Worm (Caenorhabditis elegans) whole organism, young adult: ENCODE measurements around the gene F49H12.3.
A peak's percentile ranks its signal among the peaks of the same experiment; 100 is the strongest.
"Not testable (repeated sequence)": the region's sequence is repeated elsewhere in the genome, so short reads cannot be mapped to it uniquely, and the experiment has no call there.

Source experiments
- C17E4.6 ChIP-seq: fragments of 200-800 bp; sonication (Bioruptor generic); IDR thresholded peaks from 2 replicates; pipeline ENCODE4 v1.3.6; 2022; ENCODE audit warnings: missing genetic modification reagents, missing genetic modification characterization, missing compliant biosample characterization
- D2030.7 ChIP-seq: fragments of 200-800 bp; sonication (Bioruptor generic); IDR thresholded peaks from 2 replicates; pipeline ENCODE4 v1.3.6; 2022; ENCODE audit warnings: missing genetic modification reagents, missing genetic modification characterization, missing compliant biosample characterization
- F33H1.4 ChIP-seq: fragments of 200-800 bp; sonication (Bioruptor generic); IDR thresholded peaks from 2 replicates; pipeline ENCODE4 v1.3.6; 2022; ENCODE audit warnings: missing genetic modification reagents, missing genetic modification characterization, missing compliant biosample characterization
- F37B4.10 ChIP-seq: fragments of 200-800 bp; sonication (Bioruptor generic); IDR thresholded peaks from 2 replicates; pipeline ENCODE4 v1.3.6; 2022; ENCODE audit warnings: missing genetic modification characterization, missing compliant biosample characterization
- K11D2.4 ChIP-seq: fragments of 200-800 bp; sonication (Bioruptor generic); IDR thresholded peaks from 2 replicates; pipeline ENCODE4 v1.3.6; 2022; ENCODE audit warnings: missing genetic modification reagents, missing genetic modification characterization, missing compliant biosample characterization
- Y53F4B.3 ChIP-seq: fragments of 200-800 bp; sonication (Bioruptor generic); IDR thresholded peaks from 2 replicates; pipeline ENCODE4 v1.3.6; 2022; ENCODE audit warnings: missing genetic modification reagents, missing genetic modification characterization, missing compliant biosample characterization
- Y53G8AR.9 ChIP-seq: fragments of 200-800 bp; sonication (Bioruptor generic); conservative IDR thresholded peaks from 2 replicates; pipeline ENCODE4 v1.3.6; 2022; ENCODE audit warnings: missing genetic modification reagents, missing genetic modification characterization, missing compliant biosample characterization
- Y56A3A.18 ChIP-seq: fragments of 200-800 bp; sonication (Bioruptor generic); IDR thresholded peaks from 2 replicates; pipeline ENCODE4 v1.3.6; 2022; ENCODE audit warnings: missing genetic modification reagents, missing genetic modification characterization, missing compliant biosample characterization
- Y67H2A.10 ChIP-seq: fragments of 200-800 bp; sonication (Bioruptor generic); conservative IDR thresholded peaks from 2 replicates; pipeline ENCODE4 v1.3.6; 2022; ENCODE audit warnings: missing genetic modification reagents, missing genetic modification characterization, missing compliant biosample characterization
- Y79H2A.3 ChIP-seq: fragments of 200-800 bp; sonication (Bioruptor generic); conservative IDR thresholded peaks from 2 replicates; pipeline ENCODE4 v1.3.6; 2022; ENCODE audit warnings: missing genetic modification reagents, missing genetic modification characterization, missing compliant biosample characterization
- aptf-2 ChIP-seq: fragments of 200-800 bp; sonication (Bioruptor generic); conservative IDR thresholded peaks from 2 replicates; pipeline ENCODE4 v1.3.6; 2022; ENCODE audit warnings: missing genetic modification reagents, missing genetic modification characterization, missing compliant biosample characterization
- aptf-3 ChIP-seq: fragments of 200-800 bp; sonication (Bioruptor generic); IDR thresholded peaks from 2 replicates; pipeline ENCODE4 v1.3.6; 2022; ENCODE audit warnings: missing genetic modification characterization, missing compliant biosample characterization
- attf-3 ChIP-seq: fragments of 200-800 bp; sonication (Bioruptor generic); conservative IDR thresholded peaks from 2 replicates; pipeline ENCODE4 v1.3.6; 2022; ENCODE audit warnings: missing genetic modification reagents, missing genetic modification characterization, missing compliant biosample characterization
- attf-6 ChIP-seq: fragments of 200-800 bp; sonication (Bioruptor generic); IDR thresholded peaks from 2 replicates; pipeline ENCODE4 v1.3.6; 2022; ENCODE audit warnings: missing genetic modification reagents, missing genetic modification characterization, missing compliant biosample characterization
- bed-1 ChIP-seq: fragments of 200-800 bp; sonication (Bioruptor generic); IDR thresholded peaks from 2 replicates; pipeline ENCODE4 v1.3.6; 2022; ENCODE audit warnings: missing genetic modification reagents, missing genetic modification characterization, missing compliant biosample characterization
- bed-2 ChIP-seq: fragments of 200-800 bp; sonication (Bioruptor generic); IDR thresholded peaks from 2 replicates; pipeline ENCODE4 v1.3.6; 2022; ENCODE audit warnings: missing genetic modification reagents, missing genetic modification characterization, missing compliant biosample characterization
- cebp-1 ChIP-seq, 2 experiments: fragments of 200-800 bp in 1 of 2; sonication (Bioruptor generic) in 1 of 2; sonication (generic microtip) in 1 of 2; IDR thresholded peaks in 1 of 2; optimal IDR thresholded peaks in 1 of 2; 2 replicates each; pipeline versions ENCODE4 v1.3.6 to Lab custom; 2017 to 2022; ENCODE audit warnings: missing compliant biosample characterization in 2 of 2, missing genetic modification characterization in 2 of 2, mild to moderate bottlenecking in 1 of 2, missing genetic modification reagents in 1 of 2, moderate library complexity in 1 of 2
- cebp-2 ChIP-seq: fragments of 200-800 bp; sonication (Bioruptor generic); IDR thresholded peaks from 2 replicates; pipeline ENCODE4 v1.3.6; 2022; ENCODE audit warnings: missing genetic modification characterization, missing compliant biosample characterization
- ceh-100 ChIP-seq: fragments of 200-800 bp; sonication (Bioruptor generic); IDR thresholded peaks from 2 replicates; pipeline ENCODE4 v1.3.6; 2022; ENCODE audit warnings: missing genetic modification reagents, missing genetic modification characterization, missing compliant biosample characterization
- ceh-40 ChIP-seq: fragments of 200-800 bp; sonication (Bioruptor generic); IDR thresholded peaks from 2 replicates; pipeline ENCODE4 v1.3.6; 2022; ENCODE audit warnings: missing genetic modification characterization, missing compliant biosample characterization
- ceh-91 ChIP-seq: fragments of 200-800 bp; sonication (Bioruptor generic); IDR thresholded peaks from 2 replicates; pipeline ENCODE4 v1.3.6; 2022; ENCODE audit warnings: missing genetic modification reagents, missing genetic modification characterization, missing compliant biosample characterization
- dox-1 ChIP-seq: fragments of 200-800 bp; sonication (Bioruptor generic); IDR thresholded peaks from 2 replicates; pipeline ENCODE4 v1.3.6; 2022; ENCODE audit warnings: missing genetic modification reagents, missing genetic modification characterization, missing compliant biosample characterization
- egl-18 ChIP-seq: fragments of 200-800 bp; sonication (Bioruptor generic); IDR thresholded peaks from 2 replicates; pipeline ENCODE4 v1.3.6; 2022; ENCODE audit warnings: missing genetic modification reagents, missing genetic modification characterization, missing compliant biosample characterization
- egrh-3 ChIP-seq: fragments of 200-800 bp; sonication (Bioruptor generic); IDR thresholded peaks from 2 replicates; pipeline ENCODE4 v1.3.6; 2022; ENCODE audit warnings: missing genetic modification reagents, missing genetic modification characterization, missing compliant biosample characterization
- ekl-4 ChIP-seq: fragments of 200-800 bp; sonication (Bioruptor generic); IDR thresholded peaks from 2 replicates; pipeline ENCODE4 v1.3.6; 2022; ENCODE audit warnings: missing genetic modification reagents, missing genetic modification characterization, missing compliant biosample characterization
- hmg-20 ChIP-seq: fragments of 200-800 bp; sonication (Bioruptor generic); IDR thresholded peaks from 2 replicates; pipeline ENCODE4 v1.3.6; 2022; ENCODE audit warnings: missing genetic modification reagents, missing genetic modification characterization, missing compliant biosample characterization
- hsf-1 ChIP-seq: fragments of 200-800 bp; sonication (Bioruptor generic); IDR thresholded peaks from 2 replicates; pipeline ENCODE4 v1.3.6; 2022; ENCODE audit warnings: missing genetic modification reagents, missing genetic modification characterization, missing compliant biosample characterization
- let-526 ChIP-seq: fragments of 200-800 bp; sonication (Bioruptor generic); IDR thresholded peaks from 2 replicates; pipeline ENCODE4 v1.3.6; 2022; ENCODE audit warnings: missing genetic modification reagents, missing genetic modification characterization, missing compliant biosample characterization
- lin-26 ChIP-seq: fragments of 200-800 bp; sonication (Bioruptor generic); IDR thresholded peaks from 2 replicates; pipeline ENCODE4 v1.3.6; 2022; ENCODE audit warnings: missing genetic modification reagents, missing genetic modification characterization, missing compliant biosample characterization
- madf-3 ChIP-seq: fragments of 200-800 bp; sonication (Bioruptor generic); IDR thresholded peaks from 2 replicates; pipeline ENCODE4 v1.3.6; 2022; ENCODE audit warnings: missing genetic modification reagents, missing genetic modification characterization, missing compliant biosample characterization
- madf-6 ChIP-seq: fragments of 200-800 bp; sonication (Bioruptor generic); IDR thresholded peaks from 2 replicates; pipeline ENCODE4 v1.3.6; 2022; ENCODE audit warnings: missing genetic modification reagents, missing genetic modification characterization, missing compliant biosample characterization
- madf-8 ChIP-seq: fragments of 200-800 bp; sonication (Bioruptor generic); conservative IDR thresholded peaks from 2 replicates; pipeline ENCODE4 v1.3.6; 2022; ENCODE audit warnings: missing genetic modification reagents, missing genetic modification characterization, missing compliant biosample characterization
- mcd-1 ChIP-seq: fragments of 200-800 bp; sonication (Bioruptor generic); IDR thresholded peaks from 2 replicates; pipeline ENCODE4 v1.3.6; 2022; ENCODE audit warnings: missing genetic modification reagents, missing genetic modification characterization, missing compliant biosample characterization
- mel-28 ChIP-seq: sonication (generic microtip); optimal IDR thresholded peaks from 2 replicates; lab custom pipeline; 2016; ENCODE audit warnings: borderline replicate concordance, mild to moderate bottlenecking, missing genetic modification characterization, missing compliant biosample characterization
- nfya-2 ChIP-seq: fragments of 200-800 bp; sonication (Bioruptor generic); IDR thresholded peaks from 2 replicates; pipeline ENCODE4 v1.3.6; 2022; ENCODE audit warnings: missing genetic modification reagents, missing genetic modification characterization, missing compliant biosample characterization
- nfyb-1 ChIP-seq: fragments of 200-800 bp; sonication (Bioruptor generic); IDR thresholded peaks from 2 replicates; pipeline ENCODE4 v1.3.6; 2022; ENCODE audit warnings: missing genetic modification reagents, missing genetic modification characterization, missing compliant biosample characterization
- nhr-120 ChIP-seq: fragments of 200-800 bp; sonication (Bioruptor generic); IDR thresholded peaks from 2 replicates; pipeline ENCODE4 v1.3.6; 2022; ENCODE audit warnings: missing genetic modification characterization, missing compliant biosample characterization
- ztf-25 ChIP-seq: fragments of 200-800 bp; sonication (Bioruptor generic); IDR thresholded peaks from 2 replicates; pipeline ENCODE4 v1.3.6; 2022; ENCODE audit warnings: missing genetic modification reagents, missing genetic modification characterization, missing compliant biosample characterization
- ztf-28 ChIP-seq: fragments of 200-800 bp; sonication (Bioruptor generic); IDR thresholded peaks from 2 replicates; pipeline ENCODE4 v1.3.6; 2022; ENCODE audit warnings: missing genetic modification reagents, missing genetic modification characterization, missing compliant biosample characterization
- ztf-6 ChIP-seq: fragments of 200-800 bp; sonication (Bioruptor generic); IDR thresholded peaks from 2 replicates; pipeline ENCODE4 v1.3.6; 2022; ENCODE audit warnings: missing genetic modification reagents, missing genetic modification characterization, missing compliant biosample characterization

Gene F49H12.3

DNA sequence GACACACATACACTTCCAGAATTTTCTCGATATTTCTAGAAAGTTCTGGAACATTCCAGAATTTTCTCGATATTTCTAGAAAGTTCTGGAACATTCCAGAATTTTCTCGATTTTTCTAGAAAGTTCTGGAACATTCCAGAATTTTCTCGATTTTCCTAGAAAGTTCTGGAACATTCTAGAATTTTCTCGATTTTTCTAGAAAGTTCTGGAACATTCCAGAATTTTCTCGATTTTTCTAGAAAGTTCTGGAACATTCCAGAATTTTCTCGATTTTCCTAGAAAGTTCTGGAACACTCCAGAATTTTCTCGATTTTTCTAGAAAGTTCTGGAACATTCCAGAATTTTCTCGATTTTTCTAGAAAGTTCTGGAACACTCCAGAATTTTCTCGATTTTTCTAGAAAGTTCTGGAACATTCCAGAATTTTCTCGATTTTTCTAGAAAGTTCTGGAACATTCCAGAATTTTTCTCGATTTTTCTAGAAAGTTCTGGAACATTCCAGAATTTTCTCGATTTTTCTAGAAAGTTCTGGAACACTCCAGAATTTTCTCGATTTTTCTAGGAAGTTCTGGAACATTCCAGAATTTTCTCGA lies 26.3 kb upstream of the F49H12.3 start (continued):
- TF ChIP-seq attf-6 (peak; percentile 92), nhr-120 (GFP tag; lab: Robert Waterston, UW) (peak; percentile 87; the same call in 1 of the 2 replicates), nfya-2 (GFP tag; lab: Robert Waterston, UW) (peak; percentile 88), cebp-1 (GFP tag; IDR thresholded peaks at IDR 0.05; lab: Robert Waterston, UW) (peak; percentile 76), ztf-6 (GFP tag; lab: Robert Waterston, UW) (peak; percentile 92), D2030.7 (GFP tag; lab: Robert Waterston, UW) (peak; percentile 98), attf-3 (peak; percentile 72), nfyb-1 (GFP tag; lab: Robert Waterston, UW) (peak; percentile 96), madf-3 (GFP tag; lab: Robert Waterston, UW) (peak; percentile 95), ztf-28 (GFP tag; lab: Robert Waterston, UW) (peak; percentile 88), egl-18 (GFP tag; lab: Robert Waterston, UW) (peak; percentile 96), F33H1.4 (GFP tag; lab: Robert Waterston, UW) (peak; percentile 62), aptf-3 (GFP tag; lab: Robert Waterston, UW) (peak; percentile 98), hmg-20 (GFP tag; lab: Robert Waterston, UW) (peak; percentile 2; the same call in 1 of the 2 replicates), C17E4.6 (GFP tag; lab: Robert Waterston, UW) (peak; percentile 42; the same call in 1 of the 2 replicates), Y79H2A.3 (GFP tag; lab: Robert Waterston, UW) (peak; percentile 94; the same call in 1 of the 2 replicates), ceh-91 (GFP tag; lab: Robert Waterston, UW) (peak; percentile 77), madf-8 (GFP tag; lab: Robert Waterston, UW) (0 out of 2 replicates have a peak, but pooled peaks have one; percentile 8), aptf-2 (GFP tag; lab: Robert Waterston, UW) (peak; percentile 83), bed-1 (GFP tag; lab: Robert Waterston, UW) (peak; percentile 89; the same call in 1 of the 2 replicates), madf-6 (GFP tag; lab: Robert Waterston, UW) (peak; percentile 91), let-526 (GFP tag; lab: Robert Waterston, UW) (peak; percentile 93), egrh-3 (GFP tag; lab: Robert Waterston, UW) (peak; percentile 96), Y53F4B.3 (GFP tag; lab: Robert Waterston, UW) (peak; percentile 97), ekl-4 (GFP tag; lab: Robert Waterston, UW) (peak; percentile 98), ztf-25 (GFP tag; lab: Robert Waterston, UW) (peak; percentile 98; the same call in 1 of the 2 replicates), Y67H2A.10 (GFP tag; lab: Robert Waterston, UW) (peak; percentile 89), mcd-1 (GFP tag; lab: Robert Waterston, UW) (peak; percentile 61; the same call in 1 of the 2 replicates), bed-2 (GFP tag; lab: Robert Waterston, UW) (0 out of 2 replicates have a peak, but pooled peaks have one; percentile 57)
- not testable (repeated sequence) for TF ChIP-seq cebp-1 (tag; optimal IDR thresholded peaks at IDR 0.05; lab: Kevin White, UChicago)

DNA sequence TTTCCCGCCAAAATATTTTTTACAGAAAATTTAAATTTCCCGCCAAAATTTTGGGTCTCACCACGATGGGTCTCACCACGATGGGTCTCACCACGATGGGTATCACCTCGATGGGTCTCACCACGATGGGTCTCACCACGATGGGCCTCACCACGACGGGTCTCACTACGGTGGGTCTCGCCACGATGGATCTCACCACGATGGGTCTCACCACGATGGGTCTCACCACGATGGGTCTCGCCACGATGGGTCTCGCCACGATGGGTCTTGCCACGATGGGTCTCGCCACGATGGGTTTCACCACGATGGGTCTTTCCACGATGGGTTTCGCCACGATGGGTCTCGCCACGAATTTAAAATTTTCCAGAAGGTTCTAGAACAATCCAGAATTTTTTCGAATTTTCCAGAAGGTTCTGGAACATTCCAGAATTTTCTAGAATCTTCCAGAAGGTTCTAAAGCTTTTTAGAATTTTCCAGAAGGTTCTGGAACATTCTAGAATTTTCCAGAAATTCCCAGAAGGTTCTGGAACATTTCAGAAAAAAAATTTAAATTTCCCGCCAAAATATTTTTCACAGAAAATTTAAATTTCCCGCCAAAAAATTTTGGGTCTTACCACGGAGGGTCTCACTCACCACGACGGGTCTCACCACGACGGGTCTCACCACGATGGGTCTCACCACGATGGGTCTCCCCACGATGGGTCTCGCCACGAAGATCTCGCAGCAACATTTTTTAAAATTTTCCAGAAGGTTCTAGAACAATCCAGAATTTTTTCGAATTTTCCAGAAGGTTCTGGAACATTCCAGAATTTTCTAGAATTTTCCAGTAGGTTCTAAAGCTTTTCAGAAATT lies 25.5 kb upstream of the F49H12.3 start:
- TF ChIP-seq ceh-40 (GFP tag; lab: Robert Waterston, UW) (0 out of 2 replicates have a peak, but pooled peaks have one; percentile 2), bed-2 (GFP tag; lab: Robert Waterston, UW) (peak; percentile 52; the same call in 1 of the 2 replicates), bed-1 (GFP tag; lab: Robert Waterston, UW) (peak; percentile 38; the same call in 1 of the 2 replicates), lin-26 (GFP tag; lab: Robert Waterston, UW) (peak; percentile 51; the same call in 1 of the 2 replicates), hsf-1 (GFP tag; lab: Robert Waterston, UW) (peak; percentile 97), F37B4.10 (0 out of 2 replicates have a peak, but pooled peaks have one; percentile 32), nhr-120 (GFP tag; lab: Robert Waterston, UW) (peak; percentile 93; the same call in 1 of the 2 replicates), ceh-100 (GFP tag; lab: Robert Waterston, UW) (peak; percentile 52), Y56A3A.18 (GFP tag; lab: Robert Waterston, UW) (peak; percentile 76; the same call in 1 of the 2 replicates), egrh-3 (GFP tag; lab: Robert Waterston, UW) (peak; percentile 52; the same call in 1 of the 2 replicates), mel-28 (tag; lab: Kevin White, UChicago) (peak; percentile 5), dox-1 (GFP tag; lab: Robert Waterston, UW) (peak; percentile 79), madf-3 (GFP tag; lab: Robert Waterston, UW) (peak; percentile 53; the same call in 1 of the 2 replicates), ekl-4 (GFP tag; lab: Robert Waterston, UW) (peak; percentile 57; the same call in 1 of the 2 replicates), K11D2.4 (GFP tag; lab: Robert Waterston, UW) (peak; percentile 20; the same call in 1 of the 2 replicates), nfyb-1 (GFP tag; lab: Robert Waterston, UW) (peak; percentile 48; the same call in 1 of the 2 replicates), F33H1.4 (GFP tag; lab: Robert Waterston, UW) (peak; percentile 47), Y53G8AR.9 (GFP tag; lab: Robert Waterston, UW) (0 out of 2 replicates have a peak, but pooled peaks have one; percentile 42), cebp-2 (GFP tag; lab: Robert Waterston, UW) (0 out of 2 replicates have a peak, but pooled peaks have one; percentile 46)
